Fruit fly (Drosophila melanogaster) whole organism, embryonic: ENCODE results near the gene CG3529.

ENCODE experiments used
- Adf1 ChIP-seq: fragments of 200-800 bp; sonication (Bioruptor generic); IDR thresholded peaks from 2 replicates; pipeline ENCODE4 v1.3.6; 2022; ENCODE audit warnings: missing biosample characterization, missing genetic modification characterization
- Antp ChIP-seq: fragments of 200-800 bp; sonication (Bioruptor generic); optimal IDR thresholded peaks from 3 replicates; lab custom pipeline; 2016; ENCODE audit warnings: missing biosample characterization, missing genetic modification characterization
- Awh ChIP-seq: fragments of 200-800 bp; sonication (Bioruptor generic); IDR thresholded peaks from 2 replicates; pipeline ENCODE4, ENCODE4 v1.3.6; 2022; ENCODE audit warnings: missing biosample characterization, missing genetic modification characterization
- B-H1 ChIP-seq: fragments of 200-800 bp; sonication (Bioruptor generic); IDR thresholded peaks from 3 replicates; pipeline ENCODE4 v1.3.6; 2022; ENCODE audit warnings: missing biosample characterization, missing genetic modification characterization
- BEAF-32 ChIP-seq: fragments of 200-800 bp; sonication (Bioruptor generic); optimal IDR thresholded peaks from 3 replicates; lab custom pipeline; 2017; ENCODE audit warnings: missing biosample characterization, missing genetic modification characterization, mild to moderate bottlenecking, moderate library complexity, missing genetic modification reagents
- CG11695 ChIP-seq: fragments of 200-800 bp; sonication (Bioruptor generic); IDR thresholded peaks from 3 replicates; pipeline ENCODE4 v1.3.6; 2022; ENCODE audit warnings: missing biosample characterization, missing genetic modification characterization
- CG12236 ChIP-seq: fragments of 200-800 bp; sonication (Bioruptor generic); optimal IDR thresholded peaks from 2 replicates; lab custom pipeline; 2016; ENCODE audit warnings: missing biosample characterization, missing genetic modification characterization
- CG12659 ChIP-seq: fragments of 200-800 bp; sonication (Bioruptor generic); optimal IDR thresholded peaks from 3 replicates; lab custom pipeline; 2017; ENCODE audit warnings: mild to moderate bottlenecking, missing biosample characterization, missing genetic modification reagents, missing genetic modification characterization
- CG14667 ChIP-seq: fragments of 200-800 bp; sonication (Bioruptor generic); IDR thresholded peaks from 2 replicates; pipeline ENCODE4 v1.3.6; 2022; ENCODE audit warnings: missing biosample characterization, missing genetic modification characterization
- CG14860 ChIP-seq: fragments of 200-800 bp; sonication (Bioruptor generic); IDR thresholded peaks from 3 replicates; pipeline ENCODE4 v1.3.6; 2022; ENCODE audit warnings: missing biosample characterization, missing genetic modification characterization; ENCODE audit not compliant: partially characterized antibody
- CG15479 ChIP-seq: fragments of 200-800 bp; sonication (Bioruptor generic); optimal IDR thresholded peaks from 3 replicates; lab custom pipeline; 2019; ENCODE audit warnings: missing biosample characterization, mild to moderate bottlenecking, missing genetic modification characterization, moderate library complexity
- CG17328 ChIP-seq: fragments of 200-800 bp; sonication (Bioruptor generic); IDR thresholded peaks from 2 replicates; pipeline ENCODE4 v1.3.6; 2022; ENCODE audit warnings: missing biosample characterization, missing genetic modification characterization
- CG1832 ChIP-seq: fragments of 200-800 bp; sonication (Bioruptor generic); optimal IDR thresholded peaks from 2 replicates; lab custom pipeline; 2017; ENCODE audit warnings: missing biosample characterization, mild to moderate bottlenecking, missing genetic modification characterization, inconsistent platforms
- CG3065 ChIP-seq: fragments of 200-800 bp; sonication (Bioruptor generic); optimal IDR thresholded peaks from 2 replicates; lab custom pipeline; 2016; ENCODE audit warnings: missing biosample characterization, missing genetic modification characterization
- CG31365 ChIP-seq: fragments of 200-800 bp; sonication (Bioruptor generic); optimal IDR thresholded peaks from 2 replicates; lab custom pipeline; 2018; ENCODE audit warnings: missing biosample characterization, mild to moderate bottlenecking, missing genetic modification characterization
- CG4360 ChIP-seq: fragments of 200-800 bp; sonication (Bioruptor generic); IDR thresholded peaks from 2 replicates; pipeline ENCODE4 v1.3.6; 2022; ENCODE audit warnings: missing biosample characterization, missing genetic modification characterization
- CG5180 ChIP-seq: fragments of 200-800 bp; sonication (Bioruptor generic); optimal IDR thresholded peaks from 3 replicates; lab custom pipeline; 2017; ENCODE audit warnings: missing biosample characterization, missing genetic modification characterization, mild to moderate bottlenecking, moderate library complexity, missing genetic modification reagents
- CG6254 ChIP-seq: fragments of 200-800 bp; sonication (Bioruptor generic); optimal IDR thresholded peaks from 3 replicates; lab custom pipeline; 2017; ENCODE audit warnings: mild to moderate bottlenecking, missing biosample characterization, missing genetic modification reagents, missing genetic modification characterization
- CG6689 ChIP-seq: fragments of 200-800 bp; sonication (Bioruptor generic); IDR thresholded peaks from 2 replicates; pipeline ENCODE4 v1.3.6; 2022; ENCODE audit warnings: missing biosample characterization, missing genetic modification characterization
- CG7963 ChIP-seq: fragments of 200-800 bp; sonication (Bioruptor generic); IDR thresholded peaks from 3 replicates; pipeline ENCODE4 v1.3.6; 2022; ENCODE audit warnings: missing biosample characterization, missing genetic modification characterization; ENCODE audit not compliant: partially characterized antibody
- Chrac-16 ChIP-seq: fragments of 200-800 bp; sonication (Bioruptor generic); optimal IDR thresholded peaks from 3 replicates; lab custom pipeline; 2016; ENCODE audit warnings: missing biosample characterization, missing genetic modification characterization
- CkIIα-i1 ChIP-seq: fragments of 200-800 bp; sonication (Bioruptor generic); IDR thresholded peaks from 2 replicates; pipeline ENCODE4 v1.3.6; 2022; ENCODE audit warnings: missing biosample characterization, missing genetic modification characterization
- D ChIP-seq, 2 experiments: fragments of 200-800 bp in 1 of 2; fragments of >200 bp in 1 of 2; sonication (Bioruptor generic) in 1 of 2; optimal IDR thresholded peaks; 2 replicates in 1 of 2; 3 replicates in 1 of 2; lab custom pipeline; 2017; ENCODE audit warnings: mild to moderate bottlenecking in 1 of 2, missing biosample characterization in 1 of 2, missing genetic modification characterization in 1 of 2, missing genetic modification reagents in 1 of 2
- HHEX ChIP-seq: fragments of 200-800 bp; sonication (Bioruptor generic); optimal IDR thresholded peaks from 3 replicates; lab custom pipeline; 2017; ENCODE audit warnings: missing biosample characterization, mild to moderate bottlenecking, missing genetic modification characterization, missing genetic modification reagents
- Hr51 ChIP-seq, 2 experiments: fragments of 200-800 bp; sonication (Bioruptor generic); optimal IDR thresholded peaks; 2 replicates in 1 of 2; 3 replicates in 1 of 2; lab custom pipeline; 2016 to 2018; ENCODE audit warnings: missing biosample characterization in 2 of 2, missing genetic modification characterization in 2 of 2, mild to moderate bottlenecking in 1 of 2, moderate library complexity in 1 of 2
- Kr ChIP-seq: fragments of 200-800 bp; sonication (Bioruptor generic); optimal IDR thresholded peaks from 2 replicates; lab custom pipeline; 2017; ENCODE audit warnings: missing biosample characterization, mild to moderate bottlenecking, missing genetic modification characterization
- Meics ChIP-seq: fragments of 200-800 bp; sonication (Bioruptor generic); optimal IDR thresholded peaks from 2 replicates; lab custom pipeline; 2017; ENCODE audit warnings: missing biosample characterization, mild to moderate bottlenecking, missing genetic modification characterization
- NFAT ChIP-seq: fragments of 200-800 bp; sonication (Bioruptor generic); IDR thresholded peaks from 2 replicates; pipeline ENCODE4 v1.3.6; 2022; ENCODE audit warnings: missing biosample characterization, missing genetic modification characterization
- NK7.1 ChIP-seq: fragments of 200-800 bp; sonication (Bioruptor generic); optimal IDR thresholded peaks from 3 replicates; lab custom pipeline; 2016; ENCODE audit warnings: missing biosample characterization, missing genetic modification characterization
- Stat92E ChIP-seq, 3 experiments: fragments of >200 bp in 2 of 3; fragments of 200-800 bp in 1 of 3; sonication (Bioruptor generic) in 1 of 3; optimal IDR thresholded peaks; 2 replicates each; lab custom pipeline; 2017 to 2019; ENCODE audit warnings: missing biosample characterization in 3 of 3, missing genetic modification characterization in 3 of 3, mild to moderate bottlenecking in 1 of 3, moderate library complexity in 1 of 3
- Trl ChIP-seq, 3 experiments: fragments of >200 bp in 2 of 3; fragments of 200-800 bp in 1 of 3; sonication (Bioruptor generic) in 1 of 3; optimal IDR thresholded peaks; 2 replicates in 1 of 3; 3 replicates in 2 of 3; lab custom pipeline; 2016 to 2017; ENCODE audit warnings: missing biosample characterization in 1 of 3, missing genetic modification characterization in 1 of 3
- Usf ChIP-seq: fragments of 200-800 bp; sonication (Bioruptor generic); optimal IDR thresholded peaks from 2 replicates; lab custom pipeline; 2017; ENCODE audit warnings: missing genotype, missing biosample characterization, missing genetic modification characterization
- az2 ChIP-seq: fragments of 200-800 bp; sonication (Bioruptor generic); optimal IDR thresholded peaks from 3 replicates; lab custom pipeline; 2016; ENCODE audit warnings: missing biosample characterization, missing genetic modification characterization
- btn ChIP-seq: fragments of 200-800 bp; sonication (Bioruptor generic); optimal IDR thresholded peaks from 2 replicates; lab custom pipeline; 2016; ENCODE audit warnings: missing biosample characterization, missing genetic modification characterization
- croc ChIP-seq: fragments of 200-800 bp; sonication (Bioruptor generic); conservative IDR thresholded peaks from 3 replicates; pipeline ENCODE4 v1.3.6; 2022; ENCODE audit warnings: missing biosample characterization, missing genetic modification characterization
- dati ChIP-seq: fragments of 200-800 bp; sonication (Bioruptor generic); IDR thresholded peaks from 2 replicates; pipeline ENCODE4 v1.3.6; 2022; ENCODE audit warnings: missing biosample characterization, missing genetic modification characterization
- dimm ChIP-seq: fragments of 200-800 bp; sonication (Bioruptor generic); IDR thresholded peaks from 2 replicates; pipeline ENCODE4 v1.3.6; 2022; ENCODE audit warnings: missing biosample characterization, missing genetic modification characterization
- disco-r ChIP-seq: fragments of 200-800 bp; sonication (Bioruptor generic); optimal IDR thresholded peaks from 2 replicates; lab custom pipeline; 2016; ENCODE audit warnings: missing biosample characterization, missing genetic modification characterization
- fd64A ChIP-seq: fragments of 200-800 bp; sonication (Bioruptor generic); optimal IDR thresholded peaks from 3 replicates; lab custom pipeline; 2018; ENCODE audit warnings: missing biosample characterization, mild to moderate bottlenecking, missing genetic modification characterization
- fd96Cb ChIP-seq: fragments of 200-800 bp; sonication (Bioruptor generic); optimal IDR thresholded peaks from 2 replicates; lab custom pipeline; 2018; ENCODE audit warnings: missing biosample characterization, mild to moderate bottlenecking, missing genetic modification characterization, moderate library complexity
- nom ChIP-seq: fragments of 200-800 bp; sonication (Bioruptor generic); optimal IDR thresholded peaks from 2 replicates; lab custom pipeline; 2017; ENCODE audit warnings: missing biosample characterization, missing genetic modification characterization, mild to moderate bottlenecking, moderate library complexity, missing genetic modification reagents
- prd ChIP-seq, 3 experiments: fragments of >200 bp in 2 of 3; fragments of 200-800 bp in 1 of 3; sonication (Bioruptor generic) in 1 of 3; optimal IDR thresholded peaks in 2 of 3; IDR thresholded peaks in 1 of 3; 2 replicates in 2 of 3; 3 replicates in 1 of 3; pipeline versions ENCODE4 v1.3.6 to Lab custom; 2017 to 2022; ENCODE audit warnings: missing biosample characterization in 1 of 3, missing genetic modification characterization in 1 of 3
- repo ChIP-seq: fragments of 200-800 bp; sonication (Bioruptor generic); optimal IDR thresholded peaks from 2 replicates; lab custom pipeline; 2016; ENCODE audit warnings: missing biosample characterization, missing genetic modification characterization
- sc ChIP-seq, 3 experiments: fragments of >200 bp in 2 of 3; fragments of 200-800 bp in 1 of 3; sonication (Bioruptor generic) in 1 of 3; optimal IDR thresholded peaks; 2 replicates in 2 of 3; 3 replicates in 1 of 3; lab custom pipeline; 2017; ENCODE audit warnings: mild to moderate bottlenecking in 1 of 3, missing biosample characterization in 1 of 3, missing genetic modification characterization in 1 of 3, missing genetic modification reagents in 1 of 3
- so ChIP-seq: fragments of 200-800 bp; sonication (Bioruptor generic); IDR thresholded peaks from 3 replicates; pipeline ENCODE4 v1.3.6; 2022; ENCODE audit warnings: missing biosample characterization, missing genetic modification characterization
- sqz ChIP-seq: fragments of 200-800 bp; sonication (Bioruptor generic); optimal IDR thresholded peaks from 3 replicates; lab custom pipeline; 2018; ENCODE audit warnings: missing biosample characterization, mild to moderate bottlenecking, missing genetic modification characterization
- tup ChIP-seq: fragments of 200-800 bp; sonication (Bioruptor generic); optimal IDR thresholded peaks from 2 replicates; lab custom pipeline; 2016; ENCODE audit warnings: missing biosample characterization, mild to moderate bottlenecking, missing genetic modification characterization, moderate library complexity
- zen ChIP-seq: fragments of 200-800 bp; sonication (Bioruptor generic); optimal IDR thresholded peaks from 3 replicates; lab custom pipeline; 2018; ENCODE audit warnings: missing biosample characterization, mild to moderate bottlenecking, missing genetic modification characterization, moderate library complexity

CG3529 gene

dm6 chr3L:9467763-9468206 lies 21.1 kb downstream of the CG3529 start (continued):
- TF ChIP-seq sc (optimal IDR thresholded peaks at IDR 0.05; lab: Kevin White, UChicago): no peak
- no peak for TF ChIP-seq sc (GFP tag; optimal IDR thresholded peaks at IDR 0.05; lab: Kevin White, UChicago)
- peak; percentile 88 for TF ChIP-seq CG4360 (GFP tag; lab: Robert Waterston, UW)
- no peak; the same call in 2 of the 3 replicates for TF ChIP-seq croc (GFP tag; lab: Robert Waterston, UW)
- TF ChIP-seq CG6689 (GFP tag; lab: Robert Waterston, UW): no peak
- no peak for TF ChIP-seq Kr (GFP tag; lab: Kevin White, UChicago)
- TF ChIP-seq zen (tag; lab: Kevin White, UChicago): peak; percentile 38
- no peak for TF ChIP-seq CG1832 (GFP tag; lab: Kevin White, UChicago)
- no peak for TF ChIP-seq tup
- no peak for TF ChIP-seq B-H1
- TF ChIP-seq fd64A: peak; percentile 7
- TF ChIP-seq fd96Cb (tag; lab: Kevin White, UChicago): no peak
- no peak for TF ChIP-seq CG6254
- TF ChIP-seq Hr51 (GFP tag; optimal IDR thresholded peaks at IDR 0.05; lab: Kevin White, UChicago): peak in 1 of 2 experiments; percentile 43
- TF ChIP-seq disco-r (GFP tag; lab: Kevin White, UChicago): no peak
- TF ChIP-seq sqz (GFP tag; lab: Kevin White, UChicago): peak; percentile 13
- peak; percentile 26 for TF ChIP-seq D (optimal IDR thresholded peaks at IDR 0.05; lab: Kevin White, UChicago)
- no peak for TF ChIP-seq D (GFP tag; optimal IDR thresholded peaks at IDR 0.05; lab: Kevin White, UChicago)
- TF ChIP-seq az2 (GFP tag; lab: Kevin White, UChicago): no peak
- no peak for TF ChIP-seq dimm (GFP tag; lab: Robert Waterston, UW)
- TF ChIP-seq so: no peak
- no peak for TF ChIP-seq HHEX (GFP tag; lab: Kevin White, UChicago)
- TF ChIP-seq Meics (GFP tag; lab: Kevin White, UChicago): no peak
- no peak for TF ChIP-seq Stat92E (GFP tag; optimal IDR thresholded peaks at IDR 0.05; lab: Kevin White, UChicago)
- no peak for TF ChIP-seq CG14860 (GFP tag; lab: Robert Waterston, UW)
- no peak for TF ChIP-seq btn (GFP tag; lab: Kevin White, UChicago)
- TF ChIP-seq Usf (GFP tag; lab: Kevin White, UChicago): no peak
- no peak for TF ChIP-seq prd (optimal IDR thresholded peaks at IDR 0.05; lab: Kevin White, UChicago)
- TF ChIP-seq prd (GFP tag; IDR thresholded peaks at IDR 0.05; lab: Robert Waterston, UW): no peak
- TF ChIP-seq CG7963: no peak
- TF ChIP-seq Awh (GFP tag; lab: Robert Waterston, UW): no peak
- TF ChIP-seq NK7.1 (GFP tag; lab: Kevin White, UChicago): no peak
- TF ChIP-seq BEAF-32 (GFP tag; lab: Kevin White, UChicago): no peak
- TF ChIP-seq CG12236: no peak
- TF ChIP-seq dati (GFP tag; lab: Robert Waterston, UW): no peak
- TF ChIP-seq Antp (GFP tag; lab: Kevin White, UChicago): no peak
- TF ChIP-seq nom (GFP tag; lab: Kevin White, UChicago): peak; percentile 87
- TF ChIP-seq CG3065 (GFP tag; lab: Kevin White, UChicago): no peak
- no peak for TF ChIP-seq CG31365 (tag; lab: Kevin White, UChicago)
- no peak for TF ChIP-seq CkIIα-i1 (GFP tag; lab: Robert Waterston, UW)
- TF ChIP-seq Chrac-16 (GFP tag; lab: Kevin White, UChicago): no peak
- no peak for TF ChIP-seq Adf1 (GFP tag; lab: Robert Waterston, UW)
- no peak for TF ChIP-seq CG17328 (GFP tag; lab: Robert Waterston, UW)
- TF ChIP-seq CG14667 (GFP tag; lab: Robert Waterston, UW): no peak
- no peak for TF ChIP-seq repo (GFP tag; lab: Kevin White, UChicago)
- TF ChIP-seq CG11695 (GFP tag; lab: Robert Waterston, UW): no peak
- TF ChIP-seq CG5180 (GFP tag; lab: Kevin White, UChicago): no peak
- no peak for TF ChIP-seq Trl (optimal IDR thresholded peaks at IDR 0.05; lab: Kevin White, UChicago)
- TF ChIP-seq Trl (GFP tag; optimal IDR thresholded peaks at IDR 0.05; lab: Kevin White, UChicago): no peak
- TF ChIP-seq NFAT (GFP tag; lab: Robert Waterston, UW): no peak
- no peak for TF ChIP-seq CG12659 (GFP tag; lab: Kevin White, UChicago)
- TF ChIP-seq CG15479: peak; percentile 36
